Worm (Caenorhabditis elegans) whole organism, young adult: ENCODE data around the gene aak-1.

Experiments used
- B0035.1 ChIP-seq: sonication (generic microtip); optimal IDR thresholded peaks from 2 replicates; lab custom pipeline; 2016; ENCODE audit warnings: missing genetic modification characterization, mild to moderate bottlenecking, missing compliant biosample characterization, missing genotype, missing genetic modification reagents
- C17E4.6 ChIP-seq: fragments of 200-800 bp; sonication (Bioruptor generic); IDR thresholded peaks from 2 replicates; pipeline ENCODE4 v1.3.6; 2022; ENCODE audit warnings: missing genetic modification reagents, missing genetic modification characterization, missing compliant biosample characterization
- F22D6.2 ChIP-seq: sonication (generic microtip); optimal IDR thresholded peaks from 2 replicates; lab custom pipeline; 2016; ENCODE audit warnings: mild to moderate bottlenecking, missing genetic modification characterization, missing compliant biosample characterization
- F23B12.7 ChIP-seq: sonication (generic microtip); optimal IDR thresholded peaks from 2 replicates; lab custom pipeline; 2017; ENCODE audit warnings: missing genetic modification characterization, mild to moderate bottlenecking, missing compliant biosample characterization, antibody characterized with exemption, moderate library complexity; ENCODE audit not compliant: insufficient read depth
- F39B2.1 ChIP-seq: fragments of 200-800 bp; sonication (Bioruptor generic); IDR thresholded peaks from 2 replicates; pipeline ENCODE4 v1.3.6; 2022; ENCODE audit warnings: missing genetic modification reagents, missing genetic modification characterization, missing compliant biosample characterization
- F52B5.7 ChIP-seq: sonication (generic microtip); optimal IDR thresholded peaks from 2 replicates; lab custom pipeline; 2016; ENCODE audit warnings: mild to moderate bottlenecking, missing genetic modification characterization, missing compliant biosample characterization
- F55B11.4 ChIP-seq: sonication (generic microtip); optimal IDR thresholded peaks from 2 replicates; lab custom pipeline; 2016; ENCODE audit warnings: missing compliant biosample characterization, missing genetic modification characterization, borderline replicate concordance; ENCODE audit not compliant: insufficient read depth
- F57A8.1 ChIP-seq: fragments of 200-800 bp; sonication (Bioruptor generic); optimal IDR thresholded peaks from 2 replicates; lab custom pipeline; 2018; ENCODE audit warnings: mild to moderate bottlenecking, missing genetic modification characterization, moderate library complexity, missing compliant biosample characterization
- T07F8.4 ChIP-seq: sonication (generic microtip); optimal IDR thresholded peaks from 2 replicates; lab custom pipeline; 2016; ENCODE audit warnings: mild to moderate bottlenecking, missing genetic modification characterization, moderate library complexity, missing compliant biosample characterization
- T26A5.8 ChIP-seq: sonication (generic microtip); optimal IDR thresholded peaks from 2 replicates; lab custom pipeline; 2016; ENCODE audit warnings: missing genetic modification characterization, missing compliant biosample characterization
- Y53G8AR.9 ChIP-seq: fragments of 200-800 bp; sonication (Bioruptor generic); conservative IDR thresholded peaks from 2 replicates; pipeline ENCODE4 v1.3.6; 2022; ENCODE audit warnings: missing genetic modification reagents, missing genetic modification characterization, missing compliant biosample characterization
- aptf-3 ChIP-seq: fragments of 200-800 bp; sonication (Bioruptor generic); IDR thresholded peaks from 2 replicates; pipeline ENCODE4 v1.3.6; 2022; ENCODE audit warnings: missing genetic modification characterization, missing compliant biosample characterization
- attf-3 ChIP-seq: fragments of 200-800 bp; sonication (Bioruptor generic); conservative IDR thresholded peaks from 2 replicates; pipeline ENCODE4 v1.3.6; 2022; ENCODE audit warnings: missing genetic modification reagents, missing genetic modification characterization, missing compliant biosample characterization
- bed-2 ChIP-seq: fragments of 200-800 bp; sonication (Bioruptor generic); IDR thresholded peaks from 2 replicates; pipeline ENCODE4 v1.3.6; 2022; ENCODE audit warnings: missing genetic modification reagents, missing genetic modification characterization, missing compliant biosample characterization
- cebp-1 ChIP-seq, 2 experiments: fragments of 200-800 bp in 1 of 2; sonication (Bioruptor generic) in 1 of 2; sonication (generic microtip) in 1 of 2; IDR thresholded peaks in 1 of 2; optimal IDR thresholded peaks in 1 of 2; 2 replicates each; pipeline versions ENCODE4 v1.3.6 to Lab custom; 2017 to 2022; ENCODE audit warnings: missing compliant biosample characterization in 2 of 2, missing genetic modification characterization in 2 of 2, mild to moderate bottlenecking in 1 of 2, missing genetic modification reagents in 1 of 2, moderate library complexity in 1 of 2
- cebp-2 ChIP-seq: fragments of 200-800 bp; sonication (Bioruptor generic); IDR thresholded peaks from 2 replicates; pipeline ENCODE4 v1.3.6; 2022; ENCODE audit warnings: missing genetic modification characterization, missing compliant biosample characterization
- ceh-27 ChIP-seq: fragments of 200-800 bp; sonication (Bioruptor generic); optimal IDR thresholded peaks from 2 replicates; lab custom pipeline; 2018; ENCODE audit warnings: mild to moderate bottlenecking, missing genetic modification characterization, moderate library complexity, missing compliant biosample characterization
- ceh-40 ChIP-seq: fragments of 200-800 bp; sonication (Bioruptor generic); IDR thresholded peaks from 2 replicates; pipeline ENCODE4 v1.3.6; 2022; ENCODE audit warnings: missing genetic modification characterization, missing compliant biosample characterization
- ceh-91 ChIP-seq: fragments of 200-800 bp; sonication (Bioruptor generic); IDR thresholded peaks from 2 replicates; pipeline ENCODE4 v1.3.6; 2022; ENCODE audit warnings: missing genetic modification reagents, missing genetic modification characterization, missing compliant biosample characterization
- dox-1 ChIP-seq: fragments of 200-800 bp; sonication (Bioruptor generic); IDR thresholded peaks from 2 replicates; pipeline ENCODE4 v1.3.6; 2022; ENCODE audit warnings: missing genetic modification reagents, missing genetic modification characterization, missing compliant biosample characterization
- egl-18 ChIP-seq: fragments of 200-800 bp; sonication (Bioruptor generic); IDR thresholded peaks from 2 replicates; pipeline ENCODE4 v1.3.6; 2022; ENCODE audit warnings: missing genetic modification reagents, missing genetic modification characterization, missing compliant biosample characterization
- him-1 ChIP-seq: sonication (generic microtip); optimal IDR thresholded peaks from 2 replicates; lab custom pipeline; 2016; ENCODE audit warnings: missing genotype, missing genetic modification reagents, missing genetic modification characterization, missing compliant biosample characterization
- hrde-1 ChIP-seq: sonication (generic microtip); optimal IDR thresholded peaks from 2 replicates; lab custom pipeline; 2016; ENCODE audit warnings: missing genetic modification characterization, mild to moderate bottlenecking, missing compliant biosample characterization, moderate library complexity, missing genotype, missing genetic modification reagents, borderline replicate concordance
- lin-40 ChIP-seq: sonication (generic microtip); optimal IDR thresholded peaks from 2 replicates; lab custom pipeline; 2016; ENCODE audit warnings: missing genetic modification characterization, mild to moderate bottlenecking, missing compliant biosample characterization, missing genotype, missing genetic modification reagents
- lin-54 ChIP-seq: fragments of 200-800 bp; sonication (Bioruptor generic); optimal IDR thresholded peaks from 2 replicates; lab custom pipeline; 2018; ENCODE audit warnings: mild to moderate bottlenecking, missing genetic modification characterization, missing compliant biosample characterization
- lsl-1 ChIP-seq: fragments of 200-800 bp; sonication (Bioruptor generic); optimal IDR thresholded peaks from 2 replicates; lab custom pipeline; 2018; ENCODE audit warnings: mild to moderate bottlenecking, missing genetic modification characterization, moderate library complexity, missing compliant biosample characterization
- madf-10 ChIP-seq: sonication (generic microtip); optimal IDR thresholded peaks from 2 replicates; lab custom pipeline; 2016; ENCODE audit warnings: mild to moderate bottlenecking, missing genetic modification characterization, missing compliant biosample characterization
- madf-6 ChIP-seq: fragments of 200-800 bp; sonication (Bioruptor generic); IDR thresholded peaks from 2 replicates; pipeline ENCODE4 v1.3.6; 2022; ENCODE audit warnings: missing genetic modification reagents, missing genetic modification characterization, missing compliant biosample characterization
- madf-8 ChIP-seq: fragments of 200-800 bp; sonication (Bioruptor generic); conservative IDR thresholded peaks from 2 replicates; pipeline ENCODE4 v1.3.6; 2022; ENCODE audit warnings: missing genetic modification reagents, missing genetic modification characterization, missing compliant biosample characterization
- nhr-179 ChIP-seq: sonication (generic microtip); optimal IDR thresholded peaks from 2 replicates; lab custom pipeline; 2016; ENCODE audit warnings: mild to moderate bottlenecking, missing genetic modification characterization, missing compliant biosample characterization
- nhr-27 ChIP-seq: fragments of 200-800 bp; sonication (Bioruptor generic); optimal IDR thresholded peaks from 2 replicates; lab custom pipeline; 2018; ENCODE audit warnings: mild to moderate bottlenecking, missing genetic modification characterization, moderate library complexity, missing compliant biosample characterization
- pha-4 ChIP-seq: fragments of 150-350 bp; sonication (generic microtip); optimal IDR thresholded peaks from 2 replicates; lab custom pipeline; 2014; ENCODE audit warnings: missing biosample characterization, missing genetic modification reagents, missing genetic modification characterization
- snpc-4 ChIP-seq, 5 experiments: fragments of 150-350 bp in 1 of 5; sonication (generic microtip) in 4 of 5; optimal IDR thresholded peaks; 2 replicates each; lab custom pipeline; 2014 to 2018; ENCODE audit warnings: missing genetic modification characterization in 5 of 5, missing biosample characterization in 3 of 5, antibody characterized with exemption in 2 of 5, mild to moderate bottlenecking in 2 of 5, missing compliant biosample characterization in 2 of 5, missing genotype in 2 of 5, moderate library complexity in 2 of 5, missing genetic modification reagents in 1 of 5
- somi-1 ChIP-seq: fragments of 200-800 bp; sonication (Bioruptor generic); optimal IDR thresholded peaks from 2 replicates; lab custom pipeline; 2018; ENCODE audit warnings: mild to moderate bottlenecking, missing genetic modification characterization, missing compliant biosample characterization
- xnd-1 ChIP-seq: sonication (generic microtip); optimal IDR thresholded peaks from 2 replicates; lab custom pipeline; 2016; ENCODE audit warnings: missing genotype, missing genetic modification reagents, missing genetic modification characterization, missing compliant biosample characterization
- ztf-25 ChIP-seq: fragments of 200-800 bp; sonication (Bioruptor generic); IDR thresholded peaks from 2 replicates; pipeline ENCODE4 v1.3.6; 2022; ENCODE audit warnings: missing genetic modification reagents, missing genetic modification characterization, missing compliant biosample characterization
- ztf-3 ChIP-seq: fragments of 200-800 bp; sonication (Bioruptor generic); optimal IDR thresholded peaks from 2 replicates; lab custom pipeline; 2018; ENCODE audit warnings: mild to moderate bottlenecking, missing genetic modification characterization, missing compliant biosample characterization

The aak-1 gene

DNA sequence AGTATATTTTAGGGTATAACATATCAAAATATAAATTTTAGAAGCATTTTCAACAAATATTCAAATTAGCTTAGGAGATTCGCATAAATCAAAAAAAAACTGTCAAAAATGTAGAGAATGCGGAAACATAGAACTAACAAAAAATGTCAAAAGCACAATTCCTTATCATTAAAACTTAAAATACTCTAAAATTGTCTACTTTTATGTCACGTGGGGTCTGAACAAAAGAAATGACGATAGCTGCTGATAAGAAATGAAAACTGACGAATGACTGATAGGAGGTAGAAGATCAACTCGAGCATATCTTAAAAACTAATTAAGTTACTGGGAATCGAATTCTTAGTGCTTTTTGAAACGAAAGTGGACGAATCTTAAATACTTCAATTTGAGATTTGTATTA, 27.2 kb downstream of the aak-1 start (continued):
- TF ChIP-seq ztf-3 (no peak), ztf-25 (no peak), bed-2 (GFP tag; lab: Robert Waterston, UW) (no peak), lin-54 (GFP tag; lab: Kevin White, UChicago) (peak; percentile 6), aptf-3 (GFP tag; lab: Robert Waterston, UW) (no peak), C17E4.6 (no peak), dox-1 (GFP tag; lab: Robert Waterston, UW) (no peak), F22D6.2 (tag; lab: Kevin White, UChicago) (no peak), F52B5.7 (tag; lab: Kevin White, UChicago) (no peak), B0035.1 (tag; lab: Kevin White, UChicago) (no peak), hrde-1 (no peak), snpc-4 (GFP tag; optimal IDR thresholded peaks at IDR 0.05; lab: Kevin White, UChicago) (no peak), snpc-4 (tag; optimal IDR thresholded peaks at IDR 0.05; lab: Kevin White, UChicago) (no peak), madf-6 (GFP tag; lab: Robert Waterston, UW) (no peak), ceh-27 (no peak), F55B11.4 (tag; lab: Kevin White, UChicago) (no peak), F39B2.1 (GFP tag; lab: Robert Waterston, UW) (no peak)

- TF ChIP-seq ceh-40 (GFP tag; lab: Robert Waterston, UW) (no peak), F23B12.7 (no peak), somi-1 (GFP tag; lab: Kevin White, UChicago) (peak; percentile 26), attf-3 (GFP tag; lab: Robert Waterston, UW) (no peak), him-1 (no peak), Y53G8AR.9 (GFP tag; lab: Robert Waterston, UW) (no peak), madf-10 (tag; lab: Kevin White, UChicago) (no peak), lsl-1 (GFP tag; lab: Kevin White, UChicago) (no peak), F57A8.1 (no peak), egl-18 (GFP tag; lab: Robert Waterston, UW) (no peak), cebp-1 (GFP tag; IDR thresholded peaks at IDR 0.05; lab: Robert Waterston, UW) (peak; percentile 36; the same call in 1 of the 2 replicates), cebp-1 (tag; optimal IDR thresholded peaks at IDR 0.05; lab: Kevin White, UChicago) (peak; percentile 54), lin-40 (tag; lab: Kevin White, UChicago) (no peak), madf-8 (GFP tag; lab: Robert Waterston, UW) (no peak), T26A5.8 (no peak), ceh-91 (no peak), nhr-27 (tag; lab: Kevin White, UChicago) (no peak), cebp-2 (GFP tag; lab: Robert Waterston, UW) (no peak), xnd-1 (tag; lab: Kevin White, UChicago) (no peak), T07F8.4 (tag; lab: Kevin White, UChicago) (no peak), pha-4 (tag; lab: Kevin White, UChicago) (peak; percentile 70), F22D6.2 (tag; lab: Kevin White, UChicago) (no peak), nhr-179 (tag; lab: Kevin White, UChicago) (no peak)
Measured at ce11 chrIII:8733237-8733636, 27.7 kb downstream of the aak-1 start.
